Worm (Caenorhabditis elegans) whole organism, young adult: ENCODE measurements around the gene cht-2.

Source experiments
- C06A6.2 ChIP-seq: fragments of 200-800 bp; sonication (Bioruptor generic); conservative IDR thresholded peaks from 2 replicates; pipeline ENCODE4 v1.3.6; 2022; ENCODE audit warnings: missing genetic modification characterization, missing compliant biosample characterization
- F23B12.7 ChIP-seq: sonication (generic microtip); optimal IDR thresholded peaks from 2 replicates; lab custom pipeline; 2017; ENCODE audit warnings: missing genetic modification characterization, mild to moderate bottlenecking, missing compliant biosample characterization, antibody characterized with exemption, moderate library complexity; ENCODE audit not compliant: insufficient read depth
- F39B2.1 ChIP-seq: fragments of 200-800 bp; sonication (Bioruptor generic); IDR thresholded peaks from 2 replicates; pipeline ENCODE4 v1.3.6; 2022; ENCODE audit warnings: missing genetic modification reagents, missing genetic modification characterization, missing compliant biosample characterization
- F52B5.7 ChIP-seq: sonication (generic microtip); optimal IDR thresholded peaks from 2 replicates; lab custom pipeline; 2016; ENCODE audit warnings: mild to moderate bottlenecking, missing genetic modification characterization, missing compliant biosample characterization
- F55B11.4 ChIP-seq: sonication (generic microtip); optimal IDR thresholded peaks from 2 replicates; lab custom pipeline; 2016; ENCODE audit warnings: missing compliant biosample characterization, missing genetic modification characterization, borderline replicate concordance; ENCODE audit not compliant: insufficient read depth
- F57A8.1 ChIP-seq: fragments of 200-800 bp; sonication (Bioruptor generic); optimal IDR thresholded peaks from 2 replicates; lab custom pipeline; 2018; ENCODE audit warnings: mild to moderate bottlenecking, missing genetic modification characterization, moderate library complexity, missing compliant biosample characterization
- F57C9.4 ChIP-seq: sonication (generic microtip); optimal IDR thresholded peaks from 2 replicates; lab custom pipeline; 2017; ENCODE audit warnings: mild to moderate bottlenecking, missing genetic modification characterization, missing compliant biosample characterization
- K12H6.12 ChIP-seq: fragments of 200-800 bp; sonication (Bioruptor generic); optimal IDR thresholded peaks from 2 replicates; lab custom pipeline; 2018; ENCODE audit warnings: mild to moderate bottlenecking, missing genetic modification characterization, missing compliant biosample characterization
- T26A5.8 ChIP-seq: sonication (generic microtip); optimal IDR thresholded peaks from 2 replicates; lab custom pipeline; 2016; ENCODE audit warnings: missing genetic modification characterization, missing compliant biosample characterization
- Y53F4B.3 ChIP-seq: fragments of 200-800 bp; sonication (Bioruptor generic); IDR thresholded peaks from 2 replicates; pipeline ENCODE4 v1.3.6; 2022; ENCODE audit warnings: missing genetic modification reagents, missing genetic modification characterization, missing compliant biosample characterization
- Y53G8AR.9 ChIP-seq: fragments of 200-800 bp; sonication (Bioruptor generic); conservative IDR thresholded peaks from 2 replicates; pipeline ENCODE4 v1.3.6; 2022; ENCODE audit warnings: missing genetic modification reagents, missing genetic modification characterization, missing compliant biosample characterization
- Y79H2A.3 ChIP-seq: fragments of 200-800 bp; sonication (Bioruptor generic); conservative IDR thresholded peaks from 2 replicates; pipeline ENCODE4 v1.3.6; 2022; ENCODE audit warnings: missing genetic modification reagents, missing genetic modification characterization, missing compliant biosample characterization
- Y95B8A.8 ChIP-seq: fragments of 200-800 bp; sonication (Bioruptor generic); IDR thresholded peaks from 2 replicates; pipeline ENCODE4 v1.3.6; 2022; ENCODE audit warnings: missing genetic modification reagents, missing genetic modification characterization, missing compliant biosample characterization
- ZK185.1 ChIP-seq: sonication (generic microtip); optimal IDR thresholded peaks from 2 replicates; lab custom pipeline; 2016; ENCODE audit warnings: mild to moderate bottlenecking, missing genetic modification characterization, missing compliant biosample characterization; ENCODE audit not compliant: poor library complexity, severe bottlenecking
- ama-1 ChIP-seq, 3 experiments: fragments of 150-350 bp in 1 of 3; sonication (generic microtip) in 2 of 3; optimal IDR thresholded peaks; 2 replicates each; lab custom pipeline; 2014 to 2018; ENCODE audit warnings: missing biosample characterization in 2 of 3, missing genetic modification characterization in 2 of 3, missing genetic modification reagents in 2 of 3
- atf-7 ChIP-seq: sonication (generic microtip); optimal IDR thresholded peaks from 2 replicates; lab custom pipeline; 2017; ENCODE audit warnings: mild to moderate bottlenecking, missing genetic modification characterization, missing compliant biosample characterization
- attf-5 ChIP-seq: fragments of 200-800 bp; sonication (Bioruptor generic); optimal IDR thresholded peaks from 2 replicates; lab custom pipeline; 2018; ENCODE audit warnings: mild to moderate bottlenecking, missing genetic modification characterization, missing compliant biosample characterization
- bed-2 ChIP-seq: fragments of 200-800 bp; sonication (Bioruptor generic); IDR thresholded peaks from 2 replicates; pipeline ENCODE4 v1.3.6; 2022; ENCODE audit warnings: missing genetic modification reagents, missing genetic modification characterization, missing compliant biosample characterization
- cebp-1 ChIP-seq, 2 experiments: fragments of 200-800 bp in 1 of 2; sonication (Bioruptor generic) in 1 of 2; sonication (generic microtip) in 1 of 2; IDR thresholded peaks in 1 of 2; optimal IDR thresholded peaks in 1 of 2; 2 replicates each; pipeline versions ENCODE4 v1.3.6 to Lab custom; 2017 to 2022; ENCODE audit warnings: missing compliant biosample characterization in 2 of 2, missing genetic modification characterization in 2 of 2, mild to moderate bottlenecking in 1 of 2, missing genetic modification reagents in 1 of 2, moderate library complexity in 1 of 2
- cebp-2 ChIP-seq: fragments of 200-800 bp; sonication (Bioruptor generic); IDR thresholded peaks from 2 replicates; pipeline ENCODE4 v1.3.6; 2022; ENCODE audit warnings: missing genetic modification characterization, missing compliant biosample characterization
- ceh-40 ChIP-seq: fragments of 200-800 bp; sonication (Bioruptor generic); IDR thresholded peaks from 2 replicates; pipeline ENCODE4 v1.3.6; 2022; ENCODE audit warnings: missing genetic modification characterization, missing compliant biosample characterization
- ceh-58 ChIP-seq: fragments of 200-800 bp; sonication (Bioruptor generic); IDR thresholded peaks from 2 replicates; pipeline ENCODE4 v1.3.6; 2022; ENCODE audit warnings: missing genetic modification characterization, missing compliant biosample characterization
- efl-1 ChIP-seq: fragments of 150-350 bp; optimal IDR thresholded peaks from 2 replicates; lab custom pipeline; 2014; ENCODE audit warnings: missing biosample characterization, missing genetic modification reagents, missing genetic modification characterization
- egl-18 ChIP-seq: fragments of 200-800 bp; sonication (Bioruptor generic); IDR thresholded peaks from 2 replicates; pipeline ENCODE4 v1.3.6; 2022; ENCODE audit warnings: missing genetic modification reagents, missing genetic modification characterization, missing compliant biosample characterization
- egl-44 ChIP-seq: fragments of 200-800 bp; sonication (Bioruptor generic); IDR thresholded peaks from 2 replicates; pipeline ENCODE4 v1.3.6; 2022; ENCODE audit warnings: missing genetic modification reagents, missing genetic modification characterization, missing compliant biosample characterization
- ets-4 ChIP-seq: fragments of 200-800 bp; sonication (Bioruptor generic); optimal IDR thresholded peaks from 2 replicates; lab custom pipeline; 2018; ENCODE audit warnings: mild to moderate bottlenecking, missing genetic modification characterization, missing compliant biosample characterization
- fkh-3 ChIP-seq: sonication (generic microtip); optimal IDR thresholded peaks from 2 replicates; lab custom pipeline; 2016; ENCODE audit warnings: mild to moderate bottlenecking, missing genetic modification characterization, missing compliant biosample characterization
- him-1 ChIP-seq: sonication (generic microtip); optimal IDR thresholded peaks from 2 replicates; lab custom pipeline; 2016; ENCODE audit warnings: missing genotype, missing genetic modification reagents, missing genetic modification characterization, missing compliant biosample characterization
- hmg-20 ChIP-seq: fragments of 200-800 bp; sonication (Bioruptor generic); IDR thresholded peaks from 2 replicates; pipeline ENCODE4 v1.3.6; 2022; ENCODE audit warnings: missing genetic modification reagents, missing genetic modification characterization, missing compliant biosample characterization
- lin-26 ChIP-seq: fragments of 200-800 bp; sonication (Bioruptor generic); IDR thresholded peaks from 2 replicates; pipeline ENCODE4 v1.3.6; 2022; ENCODE audit warnings: missing genetic modification reagents, missing genetic modification characterization, missing compliant biosample characterization
- lin-40 ChIP-seq: sonication (generic microtip); optimal IDR thresholded peaks from 2 replicates; lab custom pipeline; 2016; ENCODE audit warnings: missing genetic modification characterization, mild to moderate bottlenecking, missing compliant biosample characterization, missing genotype, missing genetic modification reagents
- lin-54 ChIP-seq: fragments of 200-800 bp; sonication (Bioruptor generic); optimal IDR thresholded peaks from 2 replicates; lab custom pipeline; 2018; ENCODE audit warnings: mild to moderate bottlenecking, missing genetic modification characterization, missing compliant biosample characterization
- lsl-1 ChIP-seq: fragments of 200-800 bp; sonication (Bioruptor generic); optimal IDR thresholded peaks from 2 replicates; lab custom pipeline; 2018; ENCODE audit warnings: mild to moderate bottlenecking, missing genetic modification characterization, moderate library complexity, missing compliant biosample characterization
- lsy-27 ChIP-seq: sonication (generic microtip); optimal IDR thresholded peaks from 2 replicates; lab custom pipeline; 2017; ENCODE audit warnings: missing genetic modification characterization, mild to moderate bottlenecking, missing compliant biosample characterization, antibody characterized with exemption, missing genotype, borderline replicate concordance; ENCODE audit not compliant: insufficient read depth
- nhr-90 ChIP-seq: sonication (generic microtip); optimal IDR thresholded peaks from 2 replicates; lab custom pipeline; 2016; ENCODE audit warnings: missing genotype, mild to moderate bottlenecking, missing genetic modification characterization, missing compliant biosample characterization
- pbrm-1 ChIP-seq: fragments of 200-800 bp; sonication (Bioruptor generic); IDR thresholded peaks from 2 replicates; pipeline ENCODE4 v1.3.6; 2022; ENCODE audit warnings: missing genetic modification reagents, missing genetic modification characterization, missing compliant biosample characterization
- pha-4 ChIP-seq: fragments of 150-350 bp; sonication (generic microtip); optimal IDR thresholded peaks from 2 replicates; lab custom pipeline; 2014; ENCODE audit warnings: missing biosample characterization, missing genetic modification reagents, missing genetic modification characterization
- sdz-38 ChIP-seq: sonication (generic microtip); optimal IDR thresholded peaks from 2 replicates; lab custom pipeline; 2016; ENCODE audit warnings: missing genotype, missing genetic modification characterization, missing compliant biosample characterization
- sea-2 ChIP-seq: fragments of 200-800 bp; sonication (Bioruptor generic); IDR thresholded peaks from 2 replicates; pipeline ENCODE4 v1.3.6; 2022; ENCODE audit warnings: missing genetic modification characterization, missing compliant biosample characterization
- snpc-1.1 ChIP-seq: sonication (generic microtip); optimal IDR thresholded peaks from 2 replicates; lab custom pipeline; 2017; ENCODE audit warnings: missing genetic modification characterization, mild to moderate bottlenecking, missing compliant biosample characterization, antibody characterized with exemption, moderate library complexity, missing genotype, missing genetic modification reagents; ENCODE audit not compliant: insufficient read depth
- snpc-4 ChIP-seq, 5 experiments: fragments of 150-350 bp in 1 of 5; sonication (generic microtip) in 4 of 5; optimal IDR thresholded peaks; 2 replicates each; lab custom pipeline; 2014 to 2018; ENCODE audit warnings: missing genetic modification characterization in 5 of 5, missing biosample characterization in 3 of 5, antibody characterized with exemption in 2 of 5, mild to moderate bottlenecking in 2 of 5, missing compliant biosample characterization in 2 of 5, missing genotype in 2 of 5, moderate library complexity in 2 of 5, missing genetic modification reagents in 1 of 5
- somi-1 ChIP-seq: fragments of 200-800 bp; sonication (Bioruptor generic); optimal IDR thresholded peaks from 2 replicates; lab custom pipeline; 2018; ENCODE audit warnings: mild to moderate bottlenecking, missing genetic modification characterization, missing compliant biosample characterization
- tbp1 ChIP-seq: fragments of 200-800 bp; sonication (Bioruptor generic); optimal IDR thresholded peaks from 2 replicates; lab custom pipeline; 2018; ENCODE audit warnings: mild to moderate bottlenecking, missing genetic modification characterization, missing compliant biosample characterization
- zim-3 ChIP-seq: sonication (generic microtip); optimal IDR thresholded peaks from 2 replicates; lab custom pipeline; 2017; ENCODE audit warnings: mild to moderate bottlenecking, missing genetic modification characterization, moderate library complexity, missing compliant biosample characterization
- ztf-18 ChIP-seq: sonication (generic microtip); optimal IDR thresholded peaks from 2 replicates; lab custom pipeline; 2016; ENCODE audit warnings: missing genotype, mild to moderate bottlenecking, missing genetic modification characterization, missing compliant biosample characterization
- ztf-26 ChIP-seq: sonication (generic microtip); optimal IDR thresholded peaks from 2 replicates; lab custom pipeline; 2017; ENCODE audit warnings: missing genetic modification characterization, missing compliant biosample characterization

The cht-2 gene

ce11 chrII:8546975-8547374 is 26.2 kb downstream of the cht-2 start:
- peak; percentile 88 for TF ChIP-seq F23B12.7 (tag; lab: Kevin White, UChicago)
- peak; percentile 80 for TF ChIP-seq ztf-18
- TF ChIP-seq cebp-1 (GFP tag; IDR thresholded peaks at IDR 0.05; lab: Robert Waterston, UW), result peak; percentile 58; the same call in 1 of the 2 replicates
- TF ChIP-seq cebp-1 (tag; optimal IDR thresholded peaks at IDR 0.05; lab: Kevin White, UChicago), result no peak
- no peak for TF ChIP-seq lin-40 (tag; lab: Kevin White, UChicago)
- TF ChIP-seq F57C9.4 (tag; lab: Kevin White, UChicago), result peak; percentile 69
- TF ChIP-seq F39B2.1, result no peak
- peak; percentile 84 for TF ChIP-seq atf-7
- TF ChIP-seq lin-26 (GFP tag; lab: Robert Waterston, UW), result no peak
- TF ChIP-seq K12H6.12, result peak; percentile 6
- no peak for TF ChIP-seq zim-3 (tag; lab: Kevin White, UChicago)
- no peak for TF ChIP-seq Y95B8A.8 (GFP tag; lab: Robert Waterston, UW)
- no peak for TF ChIP-seq ama-1 (optimal IDR thresholded peaks at IDR 0.05; lab: Kevin White, UChicago)
- TF ChIP-seq ama-1 (GFP tag; optimal IDR thresholded peaks at IDR 0.05; lab: Kevin White, UChicago), result peak in 1 of 2 experiments; percentile 60
- TF ChIP-seq F52B5.7 (tag; lab: Kevin White, UChicago), result no peak
- TF ChIP-seq F57A8.1 (GFP tag; lab: Kevin White, UChicago), result peak; percentile 98
- TF ChIP-seq F55B11.4 (tag; lab: Kevin White, UChicago), result no peak
- peak; percentile 92 for TF ChIP-seq ceh-40 (GFP tag; lab: Robert Waterston, UW)
- peak; percentile 93 for TF ChIP-seq ets-4 (GFP tag; lab: Kevin White, UChicago)
- peak; percentile 98 for TF ChIP-seq cebp-2 (GFP tag; lab: Robert Waterston, UW)
- TF ChIP-seq pha-4 (tag; lab: Kevin White, UChicago), result no peak
- 0 out of 2 replicates have a peak, but pooled peaks have one; percentile 14 for TF ChIP-seq Y79H2A.3 (GFP tag; lab: Robert Waterston, UW)
- no peak for TF ChIP-seq sea-2 (GFP tag; lab: Robert Waterston, UW)
- peak; percentile 70 for TF ChIP-seq somi-1 (GFP tag; lab: Kevin White, UChicago)
- TF ChIP-seq bed-2 (GFP tag; lab: Robert Waterston, UW), result no peak
- no peak for TF ChIP-seq sdz-38
- TF ChIP-seq fkh-3 (tag; lab: Kevin White, UChicago), result peak; percentile 94
- no peak for TF ChIP-seq lin-54 (GFP tag; lab: Kevin White, UChicago)
- no peak for TF ChIP-seq snpc-4 (GFP tag; optimal IDR thresholded peaks at IDR 0.05; lab: Kevin White, UChicago)
- TF ChIP-seq snpc-4 (tag; optimal IDR thresholded peaks at IDR 0.05; lab: Kevin White, UChicago), result peak in 1 of 4 experiments; percentile 73
- TF ChIP-seq ZK185.1 (tag; lab: Kevin White, UChicago), result peak; percentile 88
- peak; percentile 47 for TF ChIP-seq efl-1
- TF ChIP-seq ceh-58 (GFP tag; lab: Robert Waterston, UW), result peak; percentile 94; the same call in 1 of the 2 replicates
- TF ChIP-seq him-1 (tag; lab: Kevin White, UChicago), result peak; percentile 82
- peak; percentile 96 for TF ChIP-seq tbp1 (GFP tag; lab: Kevin White, UChicago)
- TF ChIP-seq egl-44 (GFP tag; lab: Robert Waterston, UW), result peak; percentile 84
- no peak for TF ChIP-seq Y53F4B.3 (GFP tag; lab: Robert Waterston, UW)
- peak; percentile 88 for TF ChIP-seq T26A5.8 (tag; lab: Kevin White, UChicago)
- peak; percentile 62 for TF ChIP-seq ztf-26 (tag; lab: Kevin White, UChicago)
- peak; percentile 87 for TF ChIP-seq egl-18 (GFP tag; lab: Robert Waterston, UW)
- TF ChIP-seq hmg-20 (GFP tag; lab: Robert Waterston, UW), result peak; percentile 72
- TF ChIP-seq lsl-1 (GFP tag; lab: Kevin White, UChicago), result no peak
- peak; percentile 93 for TF ChIP-seq nhr-90 (tag; lab: Kevin White, UChicago)
- TF ChIP-seq Y53G8AR.9 (GFP tag; lab: Robert Waterston, UW), result peak; percentile 90
- TF ChIP-seq snpc-1.1 (tag; lab: Kevin White, UChicago), result peak; percentile 64
- peak; percentile 65 for TF ChIP-seq C06A6.2 (GFP tag; lab: Robert Waterston, UW)
- no peak; the same call in 1 of the 2 replicates for TF ChIP-seq pbrm-1 (GFP tag; lab: Robert Waterston, UW)
- peak; percentile 23 for TF ChIP-seq lsy-27 (tag; lab: Kevin White, UChicago)
- TF ChIP-seq attf-5, result no peak
